Worm (Caenorhabditis elegans) whole organism, early embryonic: ENCODE measurements around the gene ugt-50.

Source experiments
- B0310.2 ChIP-seq: sonication (generic microtip); optimal IDR thresholded peaks from 2 replicates; lab custom pipeline; 2016; ENCODE audit warnings: mild to moderate bottlenecking, missing genetic modification characterization, missing compliant biosample characterization
- F13C5.2 ChIP-seq: sonication (generic microtip); optimal IDR thresholded peaks from 2 replicates; lab custom pipeline; 2017; ENCODE audit warnings: mild to moderate bottlenecking, missing genetic modification characterization, inconsistent platforms, missing compliant biosample characterization
- aly-1 ChIP-seq: sonication (generic microtip); optimal IDR thresholded peaks from 2 replicates; lab custom pipeline; 2016; ENCODE audit warnings: missing genetic modification characterization, missing compliant biosample characterization
- ama-1 ChIP-seq: fragments of 150-350 bp; optimal IDR thresholded peaks from 2 replicates; lab custom pipeline; 2014
- ceh-13 ChIP-seq: fragments of 200-800 bp; sonication (Bioruptor generic); optimal IDR thresholded peaks from 2 replicates; lab custom pipeline; 2018; ENCODE audit warnings: mild to moderate bottlenecking, missing genetic modification characterization, missing compliant biosample characterization
- ceh-36 ChIP-seq: sonication (generic microtip); optimal IDR thresholded peaks from 2 replicates; lab custom pipeline; 2016; ENCODE audit warnings: missing genetic modification characterization, inconsistent platforms, missing compliant biosample characterization
- ets-7 ChIP-seq: sonication (generic microtip); optimal IDR thresholded peaks from 2 replicates; lab custom pipeline; 2016; ENCODE audit warnings: missing genotype, missing genetic modification characterization, missing compliant biosample characterization
- flt-1 ChIP-seq: fragments of 200-800 bp; sonication (Bioruptor generic); IDR thresholded peaks from 2 replicates; pipeline ENCODE4 v1.3.6; 2022; ENCODE audit warnings: missing genetic modification characterization, missing compliant biosample characterization
- hmbx-1 ChIP-seq: sonication (generic microtip); optimal IDR thresholded peaks from 2 replicates; lab custom pipeline; 2016; ENCODE audit warnings: mild to moderate bottlenecking, missing genetic modification characterization, missing compliant biosample characterization
- hmg-4 ChIP-seq: fragments of 200-800 bp; sonication (Bioruptor generic); optimal IDR thresholded peaks from 2 replicates; lab custom pipeline; 2018; ENCODE audit warnings: mild to moderate bottlenecking, missing genetic modification characterization, missing compliant biosample characterization
- hnd-1 ChIP-seq: sonication (generic microtip); optimal IDR thresholded peaks from 2 replicates; lab custom pipeline; 2016; ENCODE audit warnings: missing genetic modification characterization, missing compliant biosample characterization
- pes-1 ChIP-seq: fragments of 200-800 bp; sonication (Bioruptor generic); IDR thresholded peaks from 2 replicates; pipeline ENCODE4 v1.3.6; 2022; ENCODE audit warnings: missing genetic modification reagents, missing genetic modification characterization, missing compliant biosample characterization
- scrt-1 ChIP-seq: fragments of 200-800 bp; sonication (Bioruptor generic); IDR thresholded peaks from 2 replicates; pipeline ENCODE4 v1.3.6; 2022; ENCODE audit warnings: missing genetic modification characterization, missing compliant biosample characterization
- sea-1 ChIP-seq: fragments of 200-800 bp; sonication (Bioruptor generic); conservative IDR thresholded peaks from 2 replicates; pipeline ENCODE4 v1.3.6; 2022; ENCODE audit warnings: missing genetic modification characterization, missing compliant biosample characterization
- tbx-11 ChIP-seq: fragments of 200-800 bp; sonication (Bioruptor generic); IDR thresholded peaks from 2 replicates; pipeline ENCODE4 v1.3.6; 2022; ENCODE audit warnings: missing genetic modification characterization, missing compliant biosample characterization
- tbx-37 ChIP-seq: fragments of 200-800 bp; sonication (Bioruptor generic); conservative IDR thresholded peaks from 2 replicates; pipeline ENCODE4 v1.3.6; 2022; ENCODE audit warnings: missing genetic modification reagents, missing genetic modification characterization, missing compliant biosample characterization
- tra-4 ChIP-seq: sonication (generic microtip); optimal IDR thresholded peaks from 2 replicates; lab custom pipeline; 2017; ENCODE audit warnings: missing genetic modification characterization, missing compliant biosample characterization

ugt-50 gene

DNA sequence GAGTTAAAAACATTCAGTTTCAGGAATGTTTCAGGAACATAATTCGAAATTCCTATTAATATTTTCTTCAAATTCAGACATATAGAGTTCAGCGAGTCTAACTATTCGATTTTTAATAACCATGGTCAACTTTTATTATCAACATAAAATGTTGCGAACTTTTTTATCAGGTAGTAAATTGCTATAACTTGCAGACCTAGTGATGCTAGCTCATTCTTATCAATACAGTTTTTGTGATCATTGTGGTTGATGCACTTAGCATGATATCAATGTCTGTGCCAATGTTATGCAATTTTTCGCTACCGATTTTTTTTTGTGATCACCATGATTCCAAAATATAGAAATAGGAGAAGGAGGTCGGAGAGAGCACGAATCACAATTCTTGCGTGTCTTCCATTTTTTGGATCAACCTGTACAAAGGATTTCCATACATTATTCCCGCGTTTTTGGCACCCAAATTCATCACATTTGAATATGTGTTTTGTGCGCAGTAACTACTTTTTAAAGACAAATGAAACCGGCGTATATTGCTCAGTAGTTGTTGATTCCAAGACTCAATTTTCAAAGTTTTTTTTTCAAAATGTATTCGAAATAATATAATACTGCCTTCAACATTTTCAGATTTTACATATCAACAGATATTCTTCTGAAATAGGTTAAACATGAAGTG, 40.0 kb downstream of the ugt-50 start, which contains the start of gene pgp-12:
TSS of gene pgp-12 (plus strand) at position 620 of the 670 bp plus-strand sequence.
- no peak for TF ChIP-seq ceh-13 (GFP tag; lab: Kevin White, UChicago)

DNA sequence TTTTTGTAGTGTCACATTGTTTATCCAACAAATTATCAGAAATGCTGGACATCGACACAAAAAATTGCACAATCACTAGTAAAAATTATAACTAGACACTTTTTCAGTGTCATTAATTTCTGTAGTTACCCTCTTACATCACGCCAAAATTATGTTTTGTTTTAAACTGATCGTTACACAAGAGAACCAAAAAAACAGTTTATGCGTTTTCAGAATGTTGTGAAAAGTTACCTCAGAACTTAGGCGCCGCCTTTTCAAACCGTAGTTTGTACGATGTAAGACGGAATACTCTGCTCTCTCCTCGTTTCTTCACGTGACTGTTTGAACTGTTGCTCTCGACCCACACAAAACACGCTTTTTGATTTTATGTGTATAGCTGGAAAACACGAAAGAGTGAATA, 47.1 kb downstream of the ugt-50 start, which contains the start of gene pgp-13:
TSS of gene pgp-13 (plus strand) at position 301 of the 400 bp plus-strand sequence.
- TF ChIP-seq B0310.2 (tag; lab: Kevin White, UChicago) (no peak), scrt-1 (GFP tag; lab: Robert Waterston, UW) (no peak), ama-1 (lab: Kevin White, UChicago) (no peak), tbx-37 (GFP tag; lab: Robert Waterston, UW) (no peak), ceh-36 (no peak), tbx-11 (GFP tag; lab: Robert Waterston, UW) (no peak), sea-1 (GFP tag; lab: Robert Waterston, UW) (no peak), F13C5.2 (tag; lab: Kevin White, UChicago) (no peak), ets-7 (tag; lab: Kevin White, UChicago) (no peak), hmg-4 (no peak), ceh-13 (GFP tag; lab: Kevin White, UChicago) (no peak), tra-4 (tag; lab: Kevin White, UChicago) (no peak), flt-1 (GFP tag; lab: Robert Waterston, UW) (no peak), hnd-1 (tag; lab: Kevin White, UChicago) (no peak), hmbx-1 (tag; lab: Kevin White, UChicago) (no peak), pes-1 (GFP tag; lab: Robert Waterston, UW) (no peak), aly-1 (tag; lab: Kevin White, UChicago) (no peak)
